Worm (Caenorhabditis elegans) whole organism, L4/young adult: ENCODE measurements around the gene Y73B6BL.47.

Experiments
- W03F9.2 ChIP-seq: fragments of 150-350 bp; optimal IDR thresholded peaks from 2 replicates; lab custom pipeline; 2014; ENCODE audit warnings: missing biosample characterization, missing genetic modification characterization
- dao-5 ChIP-seq: sonication (generic microtip); optimal IDR thresholded peaks from 2 replicates; lab custom pipeline; 2016; ENCODE audit warnings: missing genotype, missing genetic modification characterization, moderate library complexity, missing compliant biosample characterization
- him-1 ChIP-seq: sonication (generic microtip); optimal IDR thresholded peaks from 2 replicates; lab custom pipeline; 2016; ENCODE audit warnings: missing genotype, missing genetic modification reagents, missing genetic modification characterization, missing compliant biosample characterization

- no peak for TF ChIP-seq him-1 (tag; lab: Kevin White, UChicago)
- peak; percentile 92 for TF ChIP-seq W03F9.2 (tag; lab: Kevin White, UChicago)
- no peak for TF ChIP-seq dao-5 (tag; lab: Kevin White, UChicago)
Observed at ce11 chrIV:6376473-6377115, 14.8 kb downstream of the Y73B6BL.47 start, which contains the start of the genes hrpf-2 and bli-6.
